Worm (Caenorhabditis elegans): ENCODE data around the gene prx-14.

DNA sequence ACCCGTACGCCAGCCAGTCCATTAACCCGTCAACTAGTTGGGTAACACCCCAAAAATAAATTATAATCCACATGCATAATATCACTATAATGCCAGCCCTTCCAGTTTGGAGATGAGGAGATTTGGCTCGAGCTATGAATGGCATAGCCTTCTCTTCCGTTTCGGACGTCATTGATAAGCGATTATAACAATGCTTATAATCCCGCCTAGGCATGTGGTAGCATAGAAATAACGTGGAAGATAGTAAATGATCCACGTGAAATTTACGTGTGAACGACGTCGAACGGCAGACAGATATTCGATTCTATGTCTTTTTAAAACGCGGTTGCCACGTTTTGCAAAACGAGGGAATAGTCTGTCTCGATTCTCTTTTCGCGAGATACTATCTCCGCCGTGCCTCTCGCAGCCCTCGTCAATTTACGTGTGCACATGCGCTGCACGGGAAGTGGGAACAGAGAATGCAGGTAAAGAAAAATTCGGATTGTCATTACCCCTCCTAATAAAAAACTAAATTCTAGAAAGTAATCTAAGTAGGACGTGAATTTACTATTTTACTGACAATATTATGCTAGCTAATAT lies 34.1 kb upstream of the prx-14 start:
- TF ChIP-seq nhr-237 (tag; optimal IDR thresholded peaks at IDR 0.05) (no peak), lsy-2 (tag; optimal IDR thresholded peaks at IDR 0.05) (no peak), pha-4 (tag; optimal IDR thresholded peaks at IDR 0.05) (no peak), ham-2 (GFP tag; optimal IDR thresholded peaks at IDR 0.05) (no peak), ztf-11 (tag; optimal IDR thresholded peaks at IDR 0.05) (no peak), snpc-4 (tag; optimal IDR thresholded peaks at IDR 0.05) (no peak), mab-5 (tag; optimal IDR thresholded peaks at IDR 0.05) (no peak), unc-39 (tag; optimal IDR thresholded peaks at IDR 0.05) (no peak), unc-62 (GFP tag; optimal IDR thresholded peaks at IDR 0.05) (no peak), bed-3 (GFP tag; optimal IDR thresholded peaks at IDR 0.05) (no peak), cnd-1 (tag; optimal IDR thresholded peaks at IDR 0.05) (no peak), mep-1 (tag; optimal IDR thresholded peaks at IDR 0.05) (no peak), blmp-1 (tag; optimal IDR thresholded peaks at IDR 0.05) (no peak)
